Worm (Caenorhabditis elegans): ENCODE results near the gene F22B7.9.

ce11 chrIII:8683679-8684263, 30.0 kb upstream of the F22B7.9 start, which contains the start of gene fli-1:
- TF ChIP-seq nhr-28 (tag; optimal IDR thresholded peaks at IDR 0.05) (no peak), hlh-1 (tag; optimal IDR thresholded peaks at IDR 0.05) (no peak), mls-2 (tag; optimal IDR thresholded peaks at IDR 0.05) (no peak), ceh-83 (GFP tag; optimal IDR thresholded peaks at IDR 0.05) (no peak), drap-1 (GFP tag; optimal IDR thresholded peaks at IDR 0.05) (no peak), nhr-237 (tag; optimal IDR thresholded peaks at IDR 0.05) (no peak), pha-4 (tag; optimal IDR thresholded peaks at IDR 0.05) (no peak), snpc-4 (tag; optimal IDR thresholded peaks at IDR 0.05) (no peak), lsy-2 (tag; optimal IDR thresholded peaks at IDR 0.05) (no peak), unc-62 (GFP tag; optimal IDR thresholded peaks at IDR 0.05) (no peak), mab-5 (tag; optimal IDR thresholded peaks at IDR 0.05) (no peak), elt-3 (tag; optimal IDR thresholded peaks at IDR 0.05) (no peak), ztf-11 (tag; optimal IDR thresholded peaks at IDR 0.05) (no peak), lin-13 (tag; optimal IDR thresholded peaks at IDR 0.05) (no peak)

All from whole organism, mixed stage, embryonic.